Worm (Caenorhabditis elegans): ENCODE data around the gene Y14H12B.1.

ce11 chrII:3930478-3931182 is 3.6 kb upstream of the Y14H12B.1 start:
- TF ChIP-seq blmp-1 (tag; optimal IDR thresholded peaks at IDR 0.05) (no peak), zip-8 (tag; optimal IDR thresholded peaks at IDR 0.05) (no peak), pha-4 (tag; optimal IDR thresholded peaks at IDR 0.05) (peak; percentile 70), elt-1 (tag; optimal IDR thresholded peaks at IDR 0.05; ENCODE audit: borderline replicate concordance, insufficient read depth) (no peak), ceh-43 (GFP tag; optimal IDR thresholded peaks at IDR 0.05) (no peak), elt-3 (tag; optimal IDR thresholded peaks at IDR 0.05) (no peak), unc-62 (GFP tag; optimal IDR thresholded peaks at IDR 0.05) (peak; percentile 36), snpc-4 (tag; optimal IDR thresholded peaks at IDR 0.05) (no peak), nhr-28 (tag; optimal IDR thresholded peaks at IDR 0.05) (no peak), nhr-12 (tag; optimal IDR thresholded peaks at IDR 0.05) (no peak), sptf-1 (tag; optimal IDR thresholded peaks at IDR 0.05) (no peak)
